Fruit fly (Drosophila melanogaster): ENCODE results near the gene CG42245.

CG42245 gene

dm6 chr3L:2651800-2652199 lies 20.3 kb downstream of the CG42245 start, which contains the start of the genes ProRS-m, CG42304 and Snup (continued):
- TF ChIP-seq Sox102F (GFP tag; optimal IDR thresholded peaks at IDR 0.05) (peak; percentile 62), az2 (GFP tag; optimal IDR thresholded peaks at IDR 0.05) (peak; percentile 22), HLHmδ (GFP tag; optimal IDR thresholded peaks at IDR 0.05) (no peak), ato (GFP tag; IDR thresholded peaks at IDR 0.05; ENCODE audit: partially characterized antibody) (no peak), CG14710 (tag; optimal IDR thresholded peaks at IDR 0.05) (peak; percentile 89), chn (GFP tag; optimal IDR thresholded peaks at IDR 0.05) (no peak), Med (GFP tag) (no peak), CG3281 (GFP tag; optimal IDR thresholded peaks at IDR 0.05) (no peak), oc (tag; optimal IDR thresholded peaks at IDR 0.05) (no peak), stc (GFP tag; IDR thresholded peaks at IDR 0.05) (peak; percentile 67), org-1 (GFP tag; optimal IDR thresholded peaks at IDR 0.05) (no peak), otp (GFP tag; IDR thresholded peaks at IDR 0.05) (no peak), btn (GFP tag; optimal IDR thresholded peaks at IDR 0.05) (no peak), Doc3 (GFP tag; IDR thresholded peaks at IDR 0.05; ENCODE audit: partially characterized antibody) (no peak), CG9215 (GFP tag; IDR thresholded peaks at IDR 0.05) (0 out of 2 replicates have a peak, but pooled peaks have one; percentile 37), CG1832 (GFP tag; optimal IDR thresholded peaks at IDR 0.05) (no peak), ham (GFP tag; IDR thresholded peaks at IDR 0.05) (no peak), Hmx (GFP tag; optimal IDR thresholded peaks at IDR 0.05) (no peak), fu2 (GFP tag; optimal IDR thresholded peaks at IDR 0.05) (no peak), CG8944 (GFP tag; optimal IDR thresholded peaks at IDR 0.05) (no peak), Stat92E (GFP tag; optimal IDR thresholded peaks at IDR 0.05) (peak in 1 of 3 experiments; percentile 18), Opbp (GFP tag; IDR thresholded peaks at IDR 0.05; ENCODE audit: partially characterized antibody) (no peak), CG3407 (GFP tag; optimal IDR thresholded peaks at IDR 0.05) (no peak), CG5180 (GFP tag; optimal IDR thresholded peaks at IDR 0.05) (no peak), NK7.1 (GFP tag; optimal IDR thresholded peaks at IDR 0.05) (no peak), CG10209 (GFP tag; optimal IDR thresholded peaks at IDR 0.05) (no peak), CG10959 (GFP tag; IDR thresholded peaks at IDR 0.05) (no peak), CG3847 (GFP tag; IDR thresholded peaks at IDR 0.05) (peak; percentile 44; the same call in 1 of the 2 replicates), CG3838 (GFP tag; optimal IDR thresholded peaks at IDR 0.05) (no peak), fru (optimal IDR thresholded peaks at IDR 0.05) (no peak), CG6813 (GFP tag; optimal IDR thresholded peaks at IDR 0.05) (no peak), ATbp (GFP tag; optimal IDR thresholded peaks at IDR 0.05) (no peak), tup (GFP tag; optimal IDR thresholded peaks at IDR 0.05) (no peak), Spps (tag; optimal IDR thresholded peaks at IDR 0.05) (peak; percentile 13), Ada2b (GFP tag; IDR thresholded peaks at IDR 0.05) (peak; percentile 30; the same call in 1 of the 2 replicates), Fer3 (tag; optimal IDR thresholded peaks at IDR 0.05) (no peak), sens (GFP tag) (peak; percentile 53), CG6689 (GFP tag; IDR thresholded peaks at IDR 0.05) (peak; percentile 79), Taf1 (GFP tag; IDR thresholded peaks at IDR 0.05) (no peak), hkb (optimal IDR thresholded peaks at IDR 0.05) (no peak), hkb (GFP tag; IDR thresholded peaks at IDR 0.05) (peak; percentile 63; the same call in 1 of the 2 replicates), HmgZ (tag; optimal IDR thresholded peaks at IDR 0.05) (peak; percentile 1), CG32532 (GFP tag; IDR thresholded peaks at IDR 0.05) (peak; percentile 72), trh (GFP tag; optimal IDR thresholded peaks at IDR 0.05) (no peak), ftz-f1 (GFP tag; optimal IDR thresholded peaks at IDR 0.05) (no peak), CG12299 (tag; optimal IDR thresholded peaks at IDR 0.05) (no peak), CG2678 (tag; optimal IDR thresholded peaks at IDR 0.05) (no peak), CG13775 (GFP tag; optimal IDR thresholded peaks at IDR 0.05) (peak; percentile 45), CG13287 (GFP tag; IDR thresholded peaks at IDR 0.05; ENCODE audit: partially characterized antibody) (peak; percentile 62), zfh2 (GFP tag; optimal IDR thresholded peaks at IDR 0.05) (no peak), bcd (GFP tag; optimal IDR thresholded peaks at IDR 0.05) (no peak), crc (GFP tag; optimal IDR thresholded peaks at IDR 0.05) (no peak)
